Worm (Caenorhabditis elegans) whole organism, midembryonic: ENCODE data around the gene arrd-3.

Experiments used
- flt-1 ChIP-seq: fragments of 200-800 bp; sonication (Bioruptor generic); IDR thresholded peaks from 2 replicates; pipeline ENCODE4 v1.3.6; 2022; ENCODE audit warnings: missing genetic modification characterization, missing compliant biosample characterization
- tab-1 ChIP-seq: fragments of 200-800 bp; sonication (Bioruptor generic); IDR thresholded peaks from 2 replicates; pipeline ENCODE4 v1.3.6; 2022; ENCODE audit warnings: missing genetic modification characterization, missing compliant biosample characterization
- ztf-23 ChIP-seq: fragments of 200-800 bp; sonication (Bioruptor generic); IDR thresholded peaks from 2 replicates; pipeline ENCODE4 v1.3.6; 2022; ENCODE audit warnings: missing genetic modification reagents, missing genetic modification characterization, missing compliant biosample characterization

DNA sequence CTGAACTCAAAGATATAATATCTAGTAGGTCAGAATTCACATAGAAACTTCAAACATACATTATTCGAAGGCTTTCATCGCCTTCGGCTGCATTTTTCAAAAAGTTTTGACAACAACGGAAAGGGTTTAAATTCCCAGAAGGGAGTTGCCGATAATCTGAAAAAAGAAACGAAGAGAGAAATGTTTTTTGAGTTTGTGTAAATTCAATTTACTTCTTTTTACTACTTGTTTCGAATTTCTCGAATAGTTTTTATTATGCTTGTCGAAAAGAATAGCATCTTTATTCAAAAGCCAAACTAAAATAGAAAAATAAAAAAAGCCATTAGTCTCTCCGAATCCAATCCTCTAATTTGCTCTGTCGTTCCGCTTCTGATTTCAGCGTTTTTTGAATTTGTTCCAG, 18.8 kb downstream of the arrd-3 start:
- TF ChIP-seq tab-1 (no peak), flt-1 (GFP tag; lab: Robert Waterston, UW) (no peak), ztf-23 (GFP tag; lab: Robert Waterston, UW) (no peak)
